Fruit fly (Drosophila melanogaster): ENCODE results near the gene CG34166.

- TF ChIP-seq Myc (optimal IDR thresholded peaks at IDR 0.05) (no peak), psq (optimal IDR thresholded peaks at IDR 0.05) (no peak), insv (optimal IDR thresholded peaks at IDR 0.05) (no peak), ttk (optimal IDR thresholded peaks at IDR 0.05) (no peak), h (optimal IDR thresholded peaks at IDR 0.05) (no peak)
Measured at dm6 chr2L:14713467-14713866, 29.5 kb upstream of the CG34166 start, which contains the start of gene CG34165.

Measured in Kc167 (cell line).